Fruit fly (Drosophila melanogaster): ENCODE results near the gene Ocho.

Ocho gene

DNA sequence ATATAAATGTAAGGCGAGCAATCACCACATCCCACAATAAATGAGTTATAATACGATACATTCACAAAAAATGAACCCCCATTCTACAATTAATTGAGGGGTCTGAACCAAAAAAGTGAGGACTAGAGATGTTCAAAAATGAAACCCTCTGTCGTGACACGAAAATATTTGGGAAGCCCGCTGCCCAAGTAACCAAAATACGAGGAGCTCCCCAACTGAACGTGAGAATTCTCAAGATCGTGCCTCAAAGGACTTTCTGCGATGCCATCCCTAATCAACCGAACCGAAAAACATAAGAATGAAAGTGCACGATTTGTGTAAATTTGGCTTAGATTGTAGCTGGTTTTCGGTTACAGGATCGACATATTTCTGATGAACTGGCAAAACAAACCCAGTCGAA lies at the start of gene Ocho:
TSS of gene Ocho (plus strand) at position 336 of the 400 bp plus-strand sequence.
- peak; percentile 11 for TF ChIP-seq esn (GFP tag; optimal IDR thresholded peaks at IDR 0.05)
- TF ChIP-seq CG6808 (GFP tag; optimal IDR thresholded peaks at IDR 0.05): no peak
- no peak for TF ChIP-seq Ets21C (GFP tag; optimal IDR thresholded peaks at IDR 0.05)
- TF ChIP-seq eg (GFP tag; IDR thresholded peaks at IDR 0.05): no peak
- TF ChIP-seq ss (GFP tag; optimal IDR thresholded peaks at IDR 0.05): no peak
- peak; percentile 3 for TF ChIP-seq CG31627 (GFP tag; optimal IDR thresholded peaks at IDR 0.05)
- no peak for TF ChIP-seq Blimp-1 (GFP tag; optimal IDR thresholded peaks at IDR 0.05)
- no peak for TF ChIP-seq fd59A (GFP tag; optimal IDR thresholded peaks at IDR 0.05)
- TF ChIP-seq CG8319 (GFP tag; optimal IDR thresholded peaks at IDR 0.05): no peak
- no peak for TF ChIP-seq Hr39 (GFP tag; optimal IDR thresholded peaks at IDR 0.05)
- peak; percentile 42 for TF ChIP-seq Eip78C (GFP tag)
- TF ChIP-seq Smox (GFP tag; optimal IDR thresholded peaks at IDR 0.05): no peak
- TF ChIP-seq dsx (GFP tag; optimal IDR thresholded peaks at IDR 0.05; ENCODE audit: poor library complexity, severe bottlenecking): no peak
- TF ChIP-seq CG6163 (GFP tag; IDR thresholded peaks at IDR 0.05): no peak

DNA sequence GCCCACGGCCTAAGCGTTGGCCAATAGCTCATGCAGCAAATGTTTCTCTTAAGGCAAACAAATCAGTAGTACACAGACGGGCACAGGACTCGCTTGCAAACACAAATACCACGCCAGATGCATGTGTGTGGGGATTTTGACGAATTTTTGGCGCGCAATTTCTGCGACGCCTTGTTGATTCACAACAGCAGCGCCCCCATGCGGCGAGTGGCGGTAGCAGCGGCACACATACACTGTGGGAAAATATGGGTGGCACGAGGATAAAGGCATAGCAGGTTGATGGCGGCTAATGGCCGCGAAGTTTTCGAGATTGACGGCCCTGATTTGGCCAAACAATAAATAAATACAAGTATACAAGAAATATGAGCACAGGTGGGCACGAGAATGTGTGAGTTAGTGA lies 49.0 kb upstream of the Ocho start:
- TF ChIP-seq Ets96B (tag; optimal IDR thresholded peaks at IDR 0.05): no peak
- no peak for TF ChIP-seq Gug (GFP tag; IDR thresholded peaks at IDR 0.05)
- no peak for TF ChIP-seq fkh (GFP tag; optimal IDR thresholded peaks at IDR 0.05)
- no peak for TF ChIP-seq CG6276 (GFP tag; optimal IDR thresholded peaks at IDR 0.05)
- no peak for TF ChIP-seq OdsH (GFP tag; optimal IDR thresholded peaks at IDR 0.05)
- TF ChIP-seq Smox (GFP tag; optimal IDR thresholded peaks at IDR 0.05): no peak
- no peak for TF ChIP-seq CG7368 (GFP tag; optimal IDR thresholded peaks at IDR 0.05)
- no peak for TF ChIP-seq CG8632 (GFP tag; optimal IDR thresholded peaks at IDR 0.05)
- TF ChIP-seq CG32006 (GFP tag; optimal IDR thresholded peaks at IDR 0.05): no peak

DNA sequence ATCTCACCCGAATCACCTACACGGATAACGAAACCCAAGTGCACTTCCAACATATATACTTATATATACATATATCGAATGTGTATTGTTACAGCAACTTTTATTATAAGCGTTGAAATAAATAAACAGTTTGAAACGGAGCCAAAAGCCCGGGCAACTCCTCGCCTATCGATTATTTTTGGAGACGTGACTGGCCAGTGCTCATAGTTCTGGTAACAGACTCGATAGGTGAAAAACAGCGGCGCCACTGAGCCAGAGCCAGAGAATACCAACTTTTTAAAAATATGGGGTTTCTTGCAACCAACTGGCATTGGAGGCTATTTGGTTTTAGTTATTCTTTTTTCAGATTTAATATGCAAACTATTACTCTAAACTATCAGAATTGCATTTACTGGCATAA lies 31.9 kb upstream of the Ocho start:
- TF ChIP-seq CG11902 (GFP tag; optimal IDR thresholded peaks at IDR 0.05) (no peak), CG10669 (GFP tag; optimal IDR thresholded peaks at IDR 0.05) (no peak), dsx (GFP tag; optimal IDR thresholded peaks at IDR 0.05; ENCODE audit: poor library complexity, severe bottlenecking) (no peak), fkh (GFP tag; optimal IDR thresholded peaks at IDR 0.05) (no peak), svp (GFP tag) (no peak), CG6276 (GFP tag; optimal IDR thresholded peaks at IDR 0.05) (no peak), pdm3 (GFP tag; optimal IDR thresholded peaks at IDR 0.05) (no peak), acj6 (GFP tag; optimal IDR thresholded peaks at IDR 0.05) (no peak), Sox14 (GFP tag; optimal IDR thresholded peaks at IDR 0.05) (no peak), CG10631 (GFP tag; optimal IDR thresholded peaks at IDR 0.05) (no peak), CG8632 (GFP tag; optimal IDR thresholded peaks at IDR 0.05) (no peak), Hr4 (GFP tag; optimal IDR thresholded peaks at IDR 0.05) (no peak), dac (GFP tag; optimal IDR thresholded peaks at IDR 0.05) (no peak), CG9139 (GFP tag; optimal IDR thresholded peaks at IDR 0.05) (no peak)

DNA sequence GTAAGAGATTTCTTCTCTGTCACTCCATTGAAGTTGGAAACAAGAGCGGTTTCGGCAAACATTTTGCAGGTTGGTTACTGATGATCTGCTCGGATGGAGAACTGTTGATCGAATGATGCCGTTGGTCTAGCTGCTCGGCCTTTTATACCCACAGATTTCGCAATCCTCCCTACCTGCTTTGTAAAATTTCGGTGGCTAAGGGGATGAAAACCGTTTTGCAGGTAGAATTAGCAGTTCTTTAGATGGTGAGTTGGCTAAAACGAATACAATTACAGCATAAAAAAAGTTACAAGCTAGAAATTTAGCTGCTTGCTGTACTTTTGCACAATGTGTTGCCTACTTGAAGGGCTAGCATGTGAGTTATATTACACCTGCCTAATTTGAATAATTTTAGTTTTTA lies 30.4 kb upstream of the Ocho start, which contains the start of gene CG13465:
TSS of gene CG13465 (minus strand) at position 101 of the 400 bp plus-strand sequence.
- TF ChIP-seq CG7368 (GFP tag; optimal IDR thresholded peaks at IDR 0.05): no peak
- TF ChIP-seq Sox102F (GFP tag; optimal IDR thresholded peaks at IDR 0.05): no peak
- no peak for TF ChIP-seq CG10669 (GFP tag; optimal IDR thresholded peaks at IDR 0.05)
- no peak for TF ChIP-seq lz (GFP tag; optimal IDR thresholded peaks at IDR 0.05)
- TF ChIP-seq fd85E (GFP tag; optimal IDR thresholded peaks at IDR 0.05): no peak
- TF ChIP-seq dsx (GFP tag; optimal IDR thresholded peaks at IDR 0.05; ENCODE audit: poor library complexity, severe bottlenecking): no peak
- no peak for TF ChIP-seq CG11902 (GFP tag; optimal IDR thresholded peaks at IDR 0.05)
- no peak for TF ChIP-seq CG32006 (GFP tag; optimal IDR thresholded peaks at IDR 0.05)
- TF ChIP-seq Gug (GFP tag; IDR thresholded peaks at IDR 0.05): no peak
- no peak for TF ChIP-seq vri (GFP tag; optimal IDR thresholded peaks at IDR 0.05)
- TF ChIP-seq Hr38 (GFP tag; optimal IDR thresholded peaks at IDR 0.05): no peak
- no peak for TF ChIP-seq pdm3 (GFP tag; optimal IDR thresholded peaks at IDR 0.05)
- TF ChIP-seq Sox14 (GFP tag; optimal IDR thresholded peaks at IDR 0.05): no peak
- TF ChIP-seq CG4318 (GFP tag; optimal IDR thresholded peaks at IDR 0.05): no peak
- no peak for TF ChIP-seq Lpt (GFP tag; optimal IDR thresholded peaks at IDR 0.05)

All from whole organism, prepupa.